Fruit fly (Drosophila melanogaster) whole organism, pupa: ENCODE measurements around the gene Tengl2.
A peak's percentile ranks its signal among the peaks of the same experiment; 100 is the strongest.

Experiments
- CG10348 ChIP-seq: fragments of 200-800 bp; sonication (Bioruptor generic); IDR thresholded peaks from 2 replicates; pipeline ENCODE4 v1.3.6; 2022; ENCODE audit warnings: missing biosample characterization, missing genetic modification characterization
- CG12605 ChIP-seq: fragments of 200-800 bp; sonication (Bioruptor generic); IDR thresholded peaks from 2 replicates; pipeline ENCODE4 v1.3.6; 2022; ENCODE audit warnings: missing biosample characterization, missing genetic modification characterization
- CG13204 ChIP-seq: fragments of 200-800 bp; sonication (Bioruptor generic); optimal IDR thresholded peaks from 2 replicates; lab custom pipeline; 2018; ENCODE audit warnings: missing biosample characterization, mild to moderate bottlenecking, missing genetic modification characterization, moderate library complexity
- CG14655 ChIP-seq: fragments of 200-800 bp; sonication (Bioruptor generic); optimal IDR thresholded peaks from 3 replicates; lab custom pipeline; 2017; ENCODE audit warnings: mild to moderate bottlenecking, missing biosample characterization, missing genetic modification reagents, missing genetic modification characterization
- CG15710 ChIP-seq: fragments of 200-800 bp; sonication (Bioruptor generic); optimal IDR thresholded peaks from 2 replicates; lab custom pipeline; 2018; ENCODE audit warnings: missing biosample characterization, mild to moderate bottlenecking, missing genetic modification characterization, moderate library complexity
- CG17806 ChIP-seq: fragments of 200-800 bp; sonication (Bioruptor generic); optimal IDR thresholded peaks from 2 replicates; lab custom pipeline; 2018; ENCODE audit warnings: missing biosample characterization, mild to moderate bottlenecking, missing genetic modification characterization, moderate library complexity
- CG32121 ChIP-seq: fragments of 200-800 bp; sonication (Bioruptor generic); IDR thresholded peaks from 2 replicates; pipeline ENCODE4 v1.3.6; 2022; ENCODE audit warnings: missing biosample characterization, missing genetic modification characterization
- CG34367 ChIP-seq: fragments of 200-800 bp; sonication (Bioruptor generic); optimal IDR thresholded peaks from 2 replicates; lab custom pipeline; 2018; ENCODE audit warnings: missing biosample characterization, mild to moderate bottlenecking, missing genetic modification characterization
- CG4496 ChIP-seq: fragments of 200-800 bp; sonication (Bioruptor generic); IDR thresholded peaks from 3 replicates; pipeline ENCODE4 v1.3.6; 2022; ENCODE audit warnings: missing biosample characterization, missing genetic modification characterization
- CG8159 ChIP-seq: fragments of 200-800 bp; sonication (Bioruptor generic); optimal IDR thresholded peaks from 3 replicates; lab custom pipeline; 2018; ENCODE audit warnings: missing biosample characterization, mild to moderate bottlenecking, missing genetic modification characterization, moderate library complexity
- CG8301 ChIP-seq: fragments of 200-800 bp; sonication (Bioruptor generic); optimal IDR thresholded peaks from 2 replicates; lab custom pipeline; 2018; ENCODE audit warnings: missing biosample characterization, mild to moderate bottlenecking, missing genetic modification characterization
- CG9948 ChIP-seq: fragments of 200-800 bp; sonication (Bioruptor generic); optimal IDR thresholded peaks from 2 replicates; lab custom pipeline; 2018; ENCODE audit warnings: missing biosample characterization, mild to moderate bottlenecking, missing genetic modification characterization, moderate library complexity
- D1 ChIP-seq: fragments of 200-800 bp; sonication (Bioruptor generic); optimal IDR thresholded peaks from 2 replicates; lab custom pipeline; 2018; ENCODE audit warnings: missing biosample characterization, mild to moderate bottlenecking, missing genetic modification characterization, moderate library complexity
- EcR ChIP-seq: fragments of 200-800 bp; sonication (Bioruptor generic); optimal IDR thresholded peaks from 3 replicates; lab custom pipeline; 2019; ENCODE audit warnings: missing biosample characterization, missing genetic modification characterization, mild to moderate bottlenecking, moderate library complexity, missing genetic modification reagents
- Ets98B ChIP-seq: fragments of 200-800 bp; sonication (Bioruptor generic); IDR thresholded peaks from 2 replicates; pipeline ENCODE4 v1.3.6; 2022; ENCODE audit warnings: missing biosample characterization, missing genetic modification characterization
- Pif1A ChIP-seq: fragments of 200-800 bp; sonication (Bioruptor generic); optimal IDR thresholded peaks from 3 replicates; lab custom pipeline; 2016; ENCODE audit warnings: missing biosample characterization, missing genetic modification characterization
- Pif1B ChIP-seq: fragments of 200-800 bp; sonication (Bioruptor generic); optimal IDR thresholded peaks from 3 replicates; lab custom pipeline; 2016; ENCODE audit warnings: missing biosample characterization, missing genetic modification characterization
- Snoo ChIP-seq: fragments of 200-800 bp; sonication (Bioruptor generic); optimal IDR thresholded peaks from 3 replicates; lab custom pipeline; 2017; ENCODE audit warnings: missing biosample characterization, mild to moderate bottlenecking, missing genetic modification characterization, inconsistent platforms
- fd96Ca ChIP-seq: fragments of 200-800 bp; sonication (Bioruptor generic); IDR thresholded peaks from 3 replicates; pipeline ENCODE4 v1.3.6; 2022; ENCODE audit warnings: missing biosample characterization, missing genetic modification characterization
- gl ChIP-seq: fragments of 200-800 bp; sonication (Bioruptor generic); optimal IDR thresholded peaks from 2 replicates; lab custom pipeline; 2018; ENCODE audit warnings: missing biosample characterization, mild to moderate bottlenecking, missing genetic modification characterization
- rn ChIP-seq: fragments of 200-800 bp; sonication (Bioruptor generic); IDR thresholded peaks from 2 replicates; pipeline ENCODE4 v1.3.6; 2022; ENCODE audit warnings: missing biosample characterization, missing genetic modification characterization

The Tengl2 gene

dm6 chr2L:2242139-2242538 lies 3.0 kb upstream of the Tengl2 start, which contains the start of gene CG4267:
Gene CG4267 (plus strand): TSS chr2L:2242378.
- peak; percentile 52; the same call in 1 of the 3 replicates for TF ChIP-seq fd96Ca (GFP tag; lab: Robert Waterston, UW)
- TF ChIP-seq CG8159 (tag; lab: Kevin White, UChicago): no peak
- TF ChIP-seq CG12605 (GFP tag; lab: Robert Waterston, UW): no peak
- TF ChIP-seq gl: no peak
- no peak for TF ChIP-seq Snoo (tag; lab: Kevin White, UChicago)
- no peak for TF ChIP-seq rn (GFP tag; lab: Robert Waterston, UW)
- peak; percentile 67 for TF ChIP-seq CG4496 (GFP tag; lab: Robert Waterston, UW)
- TF ChIP-seq Pif1B: no peak
- TF ChIP-seq CG14655 (GFP tag; lab: Kevin White, UChicago): no peak
- TF ChIP-seq CG15710 (tag; lab: Kevin White, UChicago): no peak
- TF ChIP-seq EcR (GFP tag; lab: Kevin White, UChicago): peak; percentile 74
- 0 out of 2 replicates have a peak, but pooled peaks have one; percentile 12 for TF ChIP-seq CG32121
- TF ChIP-seq CG13204 (GFP tag; lab: Kevin White, UChicago): no peak
- no peak for TF ChIP-seq CG34367
- no peak for TF ChIP-seq Pif1A (GFP tag; lab: Kevin White, UChicago)
- TF ChIP-seq Ets98B (GFP tag; lab: Robert Waterston, UW): peak; percentile 20; the same call in 1 of the 2 replicates
- TF ChIP-seq CG8301: no peak
- 0 out of 2 replicates have a peak, but pooled peaks have one; percentile 23 for TF ChIP-seq CG10348 (GFP tag; lab: Robert Waterston, UW)
- no peak for TF ChIP-seq CG9948 (tag; lab: Kevin White, UChicago)
- no peak for TF ChIP-seq CG17806 (tag; lab: Kevin White, UChicago)
- TF ChIP-seq D1 (tag; lab: Kevin White, UChicago): no peak

DNA sequence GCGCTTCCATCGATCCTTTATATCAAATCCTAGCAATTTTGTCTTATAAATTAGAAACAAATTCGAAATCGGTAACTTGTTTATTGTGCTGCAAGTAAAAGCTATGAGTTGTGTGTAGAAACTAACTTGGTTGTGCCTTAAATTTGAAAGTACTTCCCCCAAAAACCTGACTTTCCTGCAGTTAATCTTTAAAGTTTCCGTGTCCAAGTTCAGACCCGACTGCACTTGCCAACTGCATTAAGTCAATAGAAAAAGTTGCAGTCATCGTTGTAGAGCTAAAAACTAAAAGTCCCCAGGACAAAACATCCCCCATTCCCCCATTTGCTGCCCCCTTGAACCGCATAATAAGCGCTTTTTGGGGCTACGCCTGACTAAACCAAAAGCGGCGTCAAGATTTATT lies 1.3 kb upstream of the Tengl2 start, which contains the start of gene Tengl1:
Tengl1 (minus strand) TSS at position 101 of the 400 bp plus-strand sequence.
- TF ChIP-seq CG4496 (GFP tag; lab: Robert Waterston, UW): no peak
- TF ChIP-seq CG15710 (tag; lab: Kevin White, UChicago): no peak
- no peak for TF ChIP-seq rn (GFP tag; lab: Robert Waterston, UW)
- no peak for TF ChIP-seq CG10348 (GFP tag; lab: Robert Waterston, UW)
- no peak for TF ChIP-seq CG17806 (tag; lab: Kevin White, UChicago)
- TF ChIP-seq D1 (tag; lab: Kevin White, UChicago): no peak
- TF ChIP-seq Ets98B (GFP tag; lab: Robert Waterston, UW): no peak
- TF ChIP-seq Pif1A (GFP tag; lab: Kevin White, UChicago): no peak
- TF ChIP-seq gl: no peak
- no peak for TF ChIP-seq Snoo (tag; lab: Kevin White, UChicago)
- TF ChIP-seq CG14655 (GFP tag; lab: Kevin White, UChicago): no peak
- TF ChIP-seq, all 21 proteins: peak for 0

dm6 chr2L:2238151-2238550 lies 1.0 kb downstream of the Tengl2 start, which contains the start of gene Tengl3:
Gene Tengl3 (minus strand): TSS chr2L:2238251.
- TF ChIP-seq fd96Ca (GFP tag; lab: Robert Waterston, UW): no peak

DNA sequence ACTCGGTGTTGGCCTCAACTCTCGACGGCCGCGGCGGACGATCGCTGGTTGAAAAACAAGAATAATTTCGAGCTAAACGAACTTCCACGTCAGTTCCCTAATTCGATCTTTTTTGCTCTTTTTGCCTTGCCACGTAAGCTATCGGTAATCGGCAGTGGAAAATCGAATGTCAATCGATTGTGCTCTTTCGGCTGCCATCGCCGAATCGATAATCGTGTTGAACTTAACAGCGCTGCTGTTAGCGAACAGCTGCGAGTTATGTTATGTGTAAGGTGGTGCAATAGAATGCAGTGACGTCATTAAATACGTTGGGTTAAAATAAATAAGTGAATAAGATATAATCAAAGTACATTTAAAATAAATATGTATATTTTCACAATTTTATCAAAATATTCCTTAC lies 2.5 kb downstream of the Tengl2 start, which contains the start of gene Sec24CD:
Sec24CD (minus strand) TSS at position 123 of the 400 bp plus-strand sequence.
- TF ChIP-seq CG34367 (no peak), CG4496 (GFP tag; lab: Robert Waterston, UW) (no peak), EcR (GFP tag; lab: Kevin White, UChicago) (peak; percentile 36), D1 (tag; lab: Kevin White, UChicago) (no peak), CG32121 (no peak)

- TF ChIP-seq fd96Ca (GFP tag; lab: Robert Waterston, UW) (0 out of 3 replicates have a peak, but pooled peaks have one; percentile 33), Ets98B (GFP tag; lab: Robert Waterston, UW) (peak; percentile 42), D1 (tag; lab: Kevin White, UChicago) (no peak)
These were observed 10.9 kb downstream of the Tengl2 start for dm6 chr2L:2228179-2228849.

dm6 chr2L:2227316-2227715 lies 11.9 kb downstream of the Tengl2 start:
- TF ChIP-seq CG15710 (tag; lab: Kevin White, UChicago) (peak; percentile 68), CG8159 (tag; lab: Kevin White, UChicago) (peak; percentile 62), CG13204 (GFP tag; lab: Kevin White, UChicago) (no peak), CG4496 (GFP tag; lab: Robert Waterston, UW) (peak; percentile 87), CG14655 (GFP tag; lab: Kevin White, UChicago) (peak; percentile 76), fd96Ca (GFP tag; lab: Robert Waterston, UW) (peak; percentile 86), CG10348 (GFP tag; lab: Robert Waterston, UW) (peak; percentile 54; the same call in 1 of the 2 replicates), CG12605 (GFP tag; lab: Robert Waterston, UW) (peak; percentile 84), CG8301 (peak; percentile 69), EcR (GFP tag; lab: Kevin White, UChicago) (no peak), rn (GFP tag; lab: Robert Waterston, UW) (no peak), Ets98B (GFP tag; lab: Robert Waterston, UW) (peak; percentile 83), Snoo (tag; lab: Kevin White, UChicago) (peak; percentile 74), CG32121 (peak; percentile 82), Pif1A (GFP tag; lab: Kevin White, UChicago) (peak; percentile 85), CG34367 (peak; percentile 60), CG17806 (tag; lab: Kevin White, UChicago) (peak; percentile 72), CG9948 (tag; lab: Kevin White, UChicago) (peak; percentile 59), gl (no peak), Pif1B (peak; percentile 76)
